Worm (Caenorhabditis elegans): ENCODE measurements around the gene sdc-1.
A peak's percentile ranks its signal among the peaks of the same experiment; 100 is the strongest.

Gene sdc-1

DNA sequence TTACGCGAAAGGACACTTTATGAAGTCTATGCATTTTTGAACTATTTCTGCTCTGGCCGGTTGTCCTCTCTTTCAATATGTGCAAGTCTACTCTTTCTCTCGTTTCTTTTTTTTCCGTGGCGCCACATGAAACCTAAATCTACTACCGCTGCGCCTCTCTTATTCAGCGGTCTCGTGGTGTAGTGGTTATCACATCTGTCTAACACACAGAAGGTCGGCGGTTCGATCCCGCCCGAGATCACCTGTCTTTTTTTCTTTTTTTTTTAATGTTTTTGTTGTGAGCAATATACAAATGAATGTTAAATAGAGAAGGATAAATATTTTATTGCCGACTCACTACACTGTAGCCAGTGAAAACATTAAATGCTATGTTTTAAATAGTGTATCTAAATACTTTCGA, 22.6 kb downstream of the sdc-1 start:
- no peak for TF ChIP-seq ZK546.5 (tag; optimal IDR thresholded peaks at IDR 0.05)
- TF ChIP-seq nhr-76 (tag; optimal IDR thresholded peaks at IDR 0.05): no peak
- TF ChIP-seq nhr-25 (tag; optimal IDR thresholded peaks at IDR 0.05): no peak
- TF ChIP-seq elt-2 (tag; optimal IDR thresholded peaks at IDR 0.05): peak; percentile 12
- peak; percentile 46 for TF ChIP-seq lsy-12 (tag; optimal IDR thresholded peaks at IDR 0.05)
- no peak for TF ChIP-seq zag-1 (tag; optimal IDR thresholded peaks at IDR 0.05)
- TF ChIP-seq nhr-23 (tag; optimal IDR thresholded peaks at IDR 0.05): no peak
- no peak for TF ChIP-seq nhr-28 (tag; optimal IDR thresholded peaks at IDR 0.05)
- TF ChIP-seq ceh-9 (tag; optimal IDR thresholded peaks at IDR 0.05): no peak
- no peak for TF ChIP-seq nhr-11 (tag; optimal IDR thresholded peaks at IDR 0.05)
- TF ChIP-seq sea-2 (GFP tag; optimal IDR thresholded peaks at IDR 0.05): no peak
- TF ChIP-seq fkh-10 (GFP tag; optimal IDR thresholded peaks at IDR 0.05): no peak
- TF ChIP-seq pha-4 (tag; optimal IDR thresholded peaks at IDR 0.05): peak; percentile 67
- TF ChIP-seq fos-1 (tag; optimal IDR thresholded peaks at IDR 0.05): no peak
- no peak for TF ChIP-seq egl-27 (tag; optimal IDR thresholded peaks at IDR 0.05)
- no peak for TF ChIP-seq nhr-12 (tag; optimal IDR thresholded peaks at IDR 0.05)
- peak; percentile 52 for TF ChIP-seq tbx-2 (tag; optimal IDR thresholded peaks at IDR 0.05)
- peak; percentile 39 for TF ChIP-seq ztf-4 (tag; optimal IDR thresholded peaks at IDR 0.05)
- TF ChIP-seq lin-15B (tag; optimal IDR thresholded peaks at IDR 0.05): no peak
- no peak for TF ChIP-seq daf-12 (tag; optimal IDR thresholded peaks at IDR 0.05)
- TF ChIP-seq hmg-11 (tag; optimal IDR thresholded peaks at IDR 0.05): peak; percentile 92
- no peak for TF ChIP-seq unc-62 (GFP tag; optimal IDR thresholded peaks at IDR 0.05)
- peak; percentile 34 for TF ChIP-seq nfya-1 (tag; optimal IDR thresholded peaks at IDR 0.05; ENCODE audit: insufficient read depth)
- TF ChIP-seq lin-39 (tag; optimal IDR thresholded peaks at IDR 0.05): peak; percentile 49
- TF ChIP-seq snpc-4 (tag; optimal IDR thresholded peaks at IDR 0.05): peak; percentile 26
- no peak for TF ChIP-seq skn-1 (tag; optimal IDR thresholded peaks at IDR 0.05)
- TF ChIP-seq nhr-237 (tag; optimal IDR thresholded peaks at IDR 0.05): no peak
- no peak for TF ChIP-seq ceh-16 (tag; optimal IDR thresholded peaks at IDR 0.05)
- TF ChIP-seq nhr-67 (tag; optimal IDR thresholded peaks at IDR 0.05): no peak
- no peak for TF ChIP-seq elt-3 (tag; optimal IDR thresholded peaks at IDR 0.05)
- no peak for TF ChIP-seq eor-1 (tag; optimal IDR thresholded peaks at IDR 0.05)
- TF ChIP-seq nhr-43 (tag; optimal IDR thresholded peaks at IDR 0.05; ENCODE audit: poor library complexity, severe bottlenecking): peak; percentile 65

DNA sequence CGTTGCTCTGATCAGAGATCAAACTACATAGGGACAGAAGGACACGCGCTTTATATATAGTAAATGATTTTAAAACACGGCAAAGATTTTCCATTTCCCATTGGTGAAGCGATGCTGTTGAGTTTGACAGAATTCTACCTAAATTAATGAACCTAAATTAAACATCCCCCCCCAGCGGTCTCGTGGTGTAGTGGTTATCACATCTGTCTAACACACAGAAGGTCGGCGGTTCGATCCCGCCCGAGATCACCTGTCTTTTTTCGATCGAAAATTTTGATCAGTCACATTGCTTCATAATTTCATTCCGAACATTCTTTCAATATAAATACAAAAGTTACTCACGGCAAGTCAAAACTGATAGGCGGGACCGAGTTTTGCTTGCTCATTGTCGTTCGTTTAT, 23.7 kb downstream of the sdc-1 start:
- TF ChIP-seq elt-2 (tag; optimal IDR thresholded peaks at IDR 0.05) (peak; percentile 19), nhr-43 (tag; optimal IDR thresholded peaks at IDR 0.05; ENCODE audit: poor library complexity, severe bottlenecking) (peak; percentile 6)

DNA sequence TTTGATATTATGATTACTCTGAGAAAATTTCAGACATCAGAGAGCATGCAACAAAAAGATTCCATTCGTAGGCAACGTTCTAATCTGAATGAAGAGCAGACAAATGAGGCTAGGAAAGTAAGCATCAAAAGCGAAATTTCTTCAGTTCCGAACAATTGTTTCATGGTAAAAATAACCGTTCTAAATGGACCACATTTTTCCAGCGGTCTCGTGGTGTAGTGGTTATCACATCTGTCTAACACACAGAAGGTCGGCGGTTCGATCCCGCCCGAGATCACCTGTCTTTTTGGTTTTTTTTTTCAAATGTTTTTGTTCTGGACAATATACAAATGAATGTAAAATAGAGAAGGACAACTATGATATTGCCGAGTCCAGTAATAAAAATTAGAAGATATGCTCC, 24.3 kb downstream of the sdc-1 start, which contains the start of gene twk-21:
twk-21 (plus strand) TSS at position 34 of the 400 bp plus-strand sequence.
- TF ChIP-seq nhr-43 (tag; optimal IDR thresholded peaks at IDR 0.05; ENCODE audit: poor library complexity, severe bottlenecking) (no peak), egl-5 (tag; optimal IDR thresholded peaks at IDR 0.05) (no peak), nhr-28 (tag; optimal IDR thresholded peaks at IDR 0.05) (no peak), pha-4 (tag; optimal IDR thresholded peaks at IDR 0.05) (no peak), lsy-12 (tag; optimal IDR thresholded peaks at IDR 0.05) (no peak), nhr-237 (tag; optimal IDR thresholded peaks at IDR 0.05) (no peak), mml-1 (tag; optimal IDR thresholded peaks at IDR 0.05) (no peak), nhr-11 (tag; optimal IDR thresholded peaks at IDR 0.05) (no peak), mdl-1 (tag; optimal IDR thresholded peaks at IDR 0.05) (no peak), ceh-28 (tag; optimal IDR thresholded peaks at IDR 0.05) (no peak), ztf-11 (tag; optimal IDR thresholded peaks at IDR 0.05) (no peak), lin-39 (tag; optimal IDR thresholded peaks at IDR 0.05) (no peak), fkh-10 (GFP tag; optimal IDR thresholded peaks at IDR 0.05) (no peak), hmg-11 (tag; optimal IDR thresholded peaks at IDR 0.05) (no peak), ztf-4 (tag; optimal IDR thresholded peaks at IDR 0.05) (no peak)

DNA sequence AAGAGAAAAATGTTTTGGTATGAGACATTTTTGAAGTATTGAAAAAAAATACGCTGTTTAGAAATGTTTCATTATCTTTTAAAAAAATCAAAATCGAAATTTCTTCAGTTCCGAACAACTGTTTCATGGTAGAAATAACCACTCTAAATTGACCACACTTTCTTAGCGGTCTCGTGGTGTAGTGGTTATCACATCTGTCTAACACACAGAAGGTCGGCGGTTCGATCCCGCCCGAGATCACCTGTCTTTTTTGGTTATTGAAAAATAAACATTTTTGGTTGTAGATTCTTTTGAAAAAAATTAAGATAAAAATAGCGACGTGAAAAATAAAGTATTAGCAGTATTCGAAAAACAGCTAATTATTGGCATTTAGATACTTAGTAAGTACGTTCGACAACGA, 24.9 kb downstream of the sdc-1 start:
- TF ChIP-seq elt-2 (tag; optimal IDR thresholded peaks at IDR 0.05) (peak; percentile 43), pha-4 (tag; optimal IDR thresholded peaks at IDR 0.05) (no peak), pqm-1 (tag; optimal IDR thresholded peaks at IDR 0.05) (peak; percentile 21), ztf-11 (tag; optimal IDR thresholded peaks at IDR 0.05) (no peak), ama-1 (optimal IDR thresholded peaks at IDR 0.05) (no peak), ceh-82 (tag; optimal IDR thresholded peaks at IDR 0.05) (no peak), nhr-43 (tag; optimal IDR thresholded peaks at IDR 0.05; ENCODE audit: poor library complexity, severe bottlenecking) (no peak), elt-1 (tag; optimal IDR thresholded peaks at IDR 0.05) (no peak), nhr-67 (tag; optimal IDR thresholded peaks at IDR 0.05) (no peak), nhr-23 (tag; optimal IDR thresholded peaks at IDR 0.05) (peak; percentile 4), sea-2 (GFP tag; optimal IDR thresholded peaks at IDR 0.05) (no peak), skn-1 (tag; optimal IDR thresholded peaks at IDR 0.05) (no peak), nhr-25 (tag; optimal IDR thresholded peaks at IDR 0.05) (peak; percentile 14)
